Worm (Caenorhabditis elegans): ENCODE results near the gene nspg-3.

ce11 chrII:6116701-6117100 lies 25.1 kb downstream of the nspg-3 start:
- no peak for TF ChIP-seq ama-1 (optimal IDR thresholded peaks at IDR 0.05)
- no peak for TF ChIP-seq sea-1 (GFP tag; conservative IDR thresholded peaks at IDR 0.05)
- no peak for TF ChIP-seq hmbx-1 (tag; optimal IDR thresholded peaks at IDR 0.05)
- no peak for TF ChIP-seq hnd-1 (tag; optimal IDR thresholded peaks at IDR 0.05)

Data from whole organism, early embryonic.